Fruit fly (Drosophila melanogaster) whole organism, embryonic: Measurements from ENCODE around the gene CG2120.

ENCODE experiments used
- Ada2b ChIP-seq: fragments of 200-800 bp; sonication (Bioruptor generic); IDR thresholded peaks from 2 replicates; pipeline ENCODE4 v1.3.6; 2022; ENCODE audit warnings: missing biosample characterization, missing genetic modification characterization
- Blimp-1 ChIP-seq: fragments of 200-800 bp; sonication (Bioruptor generic); optimal IDR thresholded peaks from 3 replicates; lab custom pipeline; 2018; ENCODE audit warnings: missing biosample characterization, missing genetic modification characterization, mild to moderate bottlenecking, moderate library complexity, missing genetic modification reagents
- CG1024 ChIP-seq: fragments of 200-800 bp; sonication (Bioruptor generic); IDR thresholded peaks from 2 replicates; pipeline ENCODE4 v1.3.6; 2022; ENCODE audit warnings: missing biosample characterization, missing genetic modification characterization
- CG10267 ChIP-seq: fragments of 200-800 bp; sonication (Bioruptor generic); optimal IDR thresholded peaks from 2 replicates; lab custom pipeline; 2018; ENCODE audit warnings: missing biosample characterization, mild to moderate bottlenecking, missing genetic modification characterization, moderate library complexity
- CG11247 ChIP-seq: fragments of 200-800 bp; sonication (Bioruptor generic); IDR thresholded peaks from 2 replicates; pipeline ENCODE4 v1.3.6; 2022; ENCODE audit warnings: missing biosample characterization, missing genetic modification characterization
- CG11560 ChIP-seq: fragments of 200-800 bp; sonication (Bioruptor generic); IDR thresholded peaks from 3 replicates; pipeline ENCODE4 v1.3.6; 2022; ENCODE audit warnings: missing biosample characterization, missing genetic modification characterization
- CG13624 ChIP-seq: fragments of 200-800 bp; sonication (Bioruptor generic); optimal IDR thresholded peaks from 2 replicates; lab custom pipeline; 2016; ENCODE audit warnings: missing biosample characterization, missing genetic modification characterization
- CG13894 ChIP-seq: fragments of 200-800 bp; sonication (Bioruptor generic); optimal IDR thresholded peaks from 3 replicates; lab custom pipeline; 2018; ENCODE audit warnings: missing biosample characterization, mild to moderate bottlenecking, missing genetic modification characterization, moderate library complexity
- CG14441 ChIP-seq: fragments of 200-800 bp; sonication (Bioruptor generic); IDR thresholded peaks from 2 replicates; pipeline ENCODE4 v1.3.6; 2022; ENCODE audit warnings: missing biosample characterization, missing genetic modification characterization
- CG2199 ChIP-seq: fragments of 200-800 bp; sonication (Bioruptor generic); IDR thresholded peaks from 3 replicates; pipeline ENCODE4 v1.3.6; 2022; ENCODE audit warnings: missing biosample characterization, missing genetic modification characterization
- CG31224 ChIP-seq: fragments of 200-800 bp; sonication (Bioruptor generic); IDR thresholded peaks from 2 replicates; pipeline ENCODE4 v1.3.6; 2022; ENCODE audit warnings: missing biosample characterization, missing genetic modification characterization
- CG33213 ChIP-seq: fragments of 200-800 bp; sonication (Bioruptor generic); optimal IDR thresholded peaks from 3 replicates; lab custom pipeline; 2016; ENCODE audit warnings: missing biosample characterization, missing genetic modification characterization
- CG4360 ChIP-seq: fragments of 200-800 bp; sonication (Bioruptor generic); IDR thresholded peaks from 2 replicates; pipeline ENCODE4 v1.3.6; 2022; ENCODE audit warnings: missing biosample characterization, missing genetic modification characterization
- CG6813 ChIP-seq: fragments of 200-800 bp; sonication (Bioruptor generic); optimal IDR thresholded peaks from 2 replicates; lab custom pipeline; 2017; ENCODE audit warnings: missing biosample characterization, missing genetic modification characterization, mild to moderate bottlenecking, moderate library complexity, missing genetic modification reagents
- CG7963 ChIP-seq: fragments of 200-800 bp; sonication (Bioruptor generic); IDR thresholded peaks from 3 replicates; pipeline ENCODE4 v1.3.6; 2022; ENCODE audit warnings: missing biosample characterization, missing genetic modification characterization; ENCODE audit not compliant: partially characterized antibody
- CG9727 ChIP-seq: fragments of 200-800 bp; sonication (Bioruptor generic); optimal IDR thresholded peaks from 3 replicates; lab custom pipeline; 2017; ENCODE audit warnings: missing biosample characterization, mild to moderate bottlenecking, missing genetic modification characterization
- D ChIP-seq, 2 experiments: fragments of 200-800 bp in 1 of 2; fragments of >200 bp in 1 of 2; sonication (Bioruptor generic) in 1 of 2; optimal IDR thresholded peaks; 2 replicates in 1 of 2; 3 replicates in 1 of 2; lab custom pipeline; 2017; ENCODE audit warnings: mild to moderate bottlenecking in 1 of 2, missing biosample characterization in 1 of 2, missing genetic modification characterization in 1 of 2, missing genetic modification reagents in 1 of 2
- Gsc ChIP-seq: fragments of 200-800 bp; sonication (Bioruptor generic); IDR thresholded peaks from 2 replicates; pipeline ENCODE4 v1.3.6; 2022; ENCODE audit warnings: missing biosample characterization, missing genetic modification characterization
- Hmr ChIP-seq: fragments of 200-800 bp; sonication (Bioruptor generic); optimal IDR thresholded peaks from 3 replicates; lab custom pipeline; 2017; ENCODE audit warnings: mild to moderate bottlenecking, missing biosample characterization, missing genetic modification reagents, missing genetic modification characterization
- Kr ChIP-seq: fragments of 200-800 bp; sonication (Bioruptor generic); optimal IDR thresholded peaks from 2 replicates; lab custom pipeline; 2017; ENCODE audit warnings: missing biosample characterization, mild to moderate bottlenecking, missing genetic modification characterization
- Lhr ChIP-seq: fragments of 200-800 bp; sonication (Bioruptor generic); optimal IDR thresholded peaks from 3 replicates; lab custom pipeline; 2017; ENCODE audit warnings: mild to moderate bottlenecking, missing biosample characterization, missing genetic modification reagents, missing genetic modification characterization
- Lpt ChIP-seq: fragments of >200 bp; optimal IDR thresholded peaks from 2 replicates; lab custom pipeline; 2018; ENCODE audit warnings: missing biosample characterization, missing genetic modification characterization
- MESR4 ChIP-seq: fragments of 200-800 bp; sonication (Bioruptor generic); optimal IDR thresholded peaks from 2 replicates; lab custom pipeline; 2018; ENCODE audit warnings: missing biosample characterization, mild to moderate bottlenecking, missing genetic modification characterization, moderate library complexity
- NfI ChIP-seq: fragments of 200-800 bp; sonication (Bioruptor generic); optimal IDR thresholded peaks from 3 replicates; lab custom pipeline; 2018; ENCODE audit warnings: missing biosample characterization, mild to moderate bottlenecking, missing genetic modification characterization, moderate library complexity
- Optix ChIP-seq: fragments of 200-800 bp; sonication (Bioruptor generic); IDR thresholded peaks from 3 replicates; pipeline ENCODE4 v1.3.6; 2022; ENCODE audit warnings: missing biosample characterization, missing genetic modification characterization
- PHDP ChIP-seq: fragments of 200-800 bp; sonication (Bioruptor generic); optimal IDR thresholded peaks from 3 replicates; lab custom pipeline; 2018; ENCODE audit warnings: missing biosample characterization, mild to moderate bottlenecking, missing genetic modification characterization, moderate library complexity
- Side ChIP-seq: fragments of 200-800 bp; sonication (Bioruptor generic); optimal IDR thresholded peaks from 2 replicates; lab custom pipeline; 2016; ENCODE audit warnings: missing biosample characterization, missing genetic modification characterization
- Spps ChIP-seq: fragments of 200-800 bp; sonication (Bioruptor generic); optimal IDR thresholded peaks from 2 replicates; lab custom pipeline; 2018; ENCODE audit warnings: missing biosample characterization, mild to moderate bottlenecking, missing genetic modification characterization
- Sry-β ChIP-seq: fragments of 200-800 bp; sonication (Bioruptor generic); optimal IDR thresholded peaks from 2 replicates; lab custom pipeline; 2018; ENCODE audit warnings: missing biosample characterization, mild to moderate bottlenecking, missing genetic modification characterization, moderate library complexity
- ase ChIP-seq: fragments of 200-800 bp; sonication (Bioruptor generic); IDR thresholded peaks from 3 replicates; pipeline ENCODE4 v1.3.6; 2022; ENCODE audit warnings: missing biosample characterization, missing genetic modification characterization
- br ChIP-seq: fragments of >200 bp; optimal IDR thresholded peaks from 2 replicates; lab custom pipeline; 2017
- disco-r ChIP-seq: fragments of 200-800 bp; sonication (Bioruptor generic); optimal IDR thresholded peaks from 2 replicates; lab custom pipeline; 2016; ENCODE audit warnings: missing biosample characterization, missing genetic modification characterization
- emc ChIP-seq: fragments of 200-800 bp; sonication (Bioruptor generic); optimal IDR thresholded peaks from 2 replicates; lab custom pipeline; 2016; ENCODE audit warnings: missing biosample characterization, missing genetic modification characterization
- esg ChIP-seq: fragments of 200-800 bp; sonication (Bioruptor generic); conservative IDR thresholded peaks from 2 replicates; pipeline ENCODE4 v1.3.6; 2022; ENCODE audit warnings: missing biosample characterization, missing genetic modification characterization
- gcm ChIP-seq: fragments of 200-800 bp; sonication (Bioruptor generic); optimal IDR thresholded peaks from 2 replicates; lab custom pipeline; 2019; ENCODE audit warnings: missing biosample characterization, mild to moderate bottlenecking, missing genetic modification characterization, moderate library complexity
- ham ChIP-seq: fragments of 200-800 bp; sonication (Bioruptor generic); IDR thresholded peaks from 2 replicates; pipeline ENCODE4 v1.3.6; 2022; ENCODE audit warnings: missing biosample characterization, missing genetic modification characterization
- knrl ChIP-seq: fragments of 200-800 bp; sonication (Bioruptor generic); IDR thresholded peaks from 3 replicates; pipeline ENCODE4 v1.3.6; 2022; ENCODE audit warnings: missing biosample characterization, missing genetic modification characterization; ENCODE audit not compliant: partially characterized antibody
- lbe ChIP-seq: fragments of 200-800 bp; sonication (Bioruptor generic); optimal IDR thresholded peaks from 2 replicates; lab custom pipeline; 2016; ENCODE audit warnings: missing biosample characterization, mild to moderate bottlenecking, missing genetic modification characterization
- luna ChIP-seq: fragments of 200-800 bp; sonication (Bioruptor generic); optimal IDR thresholded peaks from 2 replicates; lab custom pipeline; 2016; ENCODE audit warnings: missing biosample characterization, missing genetic modification characterization
- nom ChIP-seq: fragments of 200-800 bp; sonication (Bioruptor generic); optimal IDR thresholded peaks from 2 replicates; lab custom pipeline; 2017; ENCODE audit warnings: missing biosample characterization, missing genetic modification characterization, mild to moderate bottlenecking, moderate library complexity, missing genetic modification reagents
- peb ChIP-seq: fragments of 200-800 bp; sonication (Bioruptor generic); IDR thresholded peaks from 2 replicates; pipeline ENCODE4 v1.3.6; 2022; ENCODE audit warnings: missing biosample characterization, missing genetic modification characterization
- pnt ChIP-seq: fragments of 200-800 bp; sonication (Bioruptor generic); optimal IDR thresholded peaks from 3 replicates; lab custom pipeline; 2016; ENCODE audit warnings: missing biosample characterization, missing genetic modification characterization
- seq ChIP-seq: fragments of 200-800 bp; sonication (Bioruptor generic); IDR thresholded peaks from 2 replicates; pipeline ENCODE4 v1.3.6; 2022; ENCODE audit warnings: missing biosample characterization, missing genetic modification characterization
- sisA ChIP-seq: fragments of 200-800 bp; sonication (Bioruptor generic); IDR thresholded peaks from 2 replicates; pipeline ENCODE4 v1.3.6; 2022; ENCODE audit warnings: missing biosample characterization, missing genetic modification characterization
- sug ChIP-seq: fragments of 200-800 bp; optimal IDR thresholded peaks from 2 replicates; lab custom pipeline; 2019; ENCODE audit warnings: missing biosample characterization, mild to moderate bottlenecking, missing genetic modification characterization, moderate library complexity
- tap ChIP-seq: fragments of 200-800 bp; optimal IDR thresholded peaks from 3 replicates; lab custom pipeline; 2019; ENCODE audit warnings: missing biosample characterization, mild to moderate bottlenecking, missing genetic modification characterization, moderate library complexity
- unc-4 ChIP-seq: fragments of 200-800 bp; sonication (Bioruptor generic); IDR thresholded peaks from 2 replicates; pipeline ENCODE4 v1.3.6; 2022; ENCODE audit warnings: missing biosample characterization, missing genetic modification characterization; ENCODE audit not compliant: partially characterized antibody
- vfl ChIP-seq: fragments of 200-800 bp; sonication (Bioruptor generic); optimal IDR thresholded peaks from 2 replicates; lab custom pipeline; 2016; ENCODE audit warnings: missing biosample characterization, missing genetic modification characterization
- wdn ChIP-seq: fragments of 200-800 bp; sonication (Bioruptor generic); IDR thresholded peaks from 2 replicates; pipeline ENCODE4 v1.3.6; 2022; ENCODE audit warnings: missing biosample characterization, missing genetic modification characterization
- wek ChIP-seq: fragments of 200-800 bp; sonication (Bioruptor generic); optimal IDR thresholded peaks from 3 replicates; lab custom pipeline; 2018; ENCODE audit warnings: missing biosample characterization, mild to moderate bottlenecking, missing genetic modification characterization, moderate library complexity

The CG2120 gene

dm6 chrX:8157294-8157693, 21.7 kb downstream of the CG2120 start, which contains the start of the genes Traf6 and GIIIspla2 (continued):
- TF ChIP-seq Lpt (GFP tag; lab: Kevin White, UChicago), result no peak
- TF ChIP-seq Gsc, result peak; percentile 37; the same call in 1 of the 2 replicates
- 0 out of 3 replicates have a peak, but pooled peaks have one; percentile 37 for TF ChIP-seq CG11560 (tag; lab: Robert Waterston, UW)
- peak; percentile 59; the same call in 1 of the 2 replicates for TF ChIP-seq wdn (GFP tag; lab: Robert Waterston, UW)
- peak; percentile 68 for TF ChIP-seq nom (GFP tag; lab: Kevin White, UChicago)
- peak; percentile 80 for TF ChIP-seq PHDP (tag; lab: Kevin White, UChicago)
- peak; percentile 63 for TF ChIP-seq CG11247 (GFP tag; lab: Robert Waterston, UW)
- TF ChIP-seq CG33213, result peak; percentile 68
- no peak for TF ChIP-seq D (optimal IDR thresholded peaks at IDR 0.05; lab: Kevin White, UChicago)
- TF ChIP-seq D (GFP tag; optimal IDR thresholded peaks at IDR 0.05; lab: Kevin White, UChicago), result peak; percentile 51
- TF ChIP-seq CG14441, result peak; percentile 78
- TF ChIP-seq wek, result peak; percentile 52
- TF ChIP-seq sug, result peak; percentile 84
- TF ChIP-seq pnt (GFP tag; lab: Kevin White, UChicago), result peak; percentile 49
- TF ChIP-seq CG13624 (GFP tag; lab: Kevin White, UChicago), result peak; percentile 56
- TF ChIP-seq seq (GFP tag; lab: Robert Waterston, UW), result peak; percentile 56
- peak; percentile 76 for TF ChIP-seq sisA (GFP tag; lab: Robert Waterston, UW)
- peak; percentile 40 for TF ChIP-seq gcm (GFP tag; lab: Kevin White, UChicago)
- TF ChIP-seq tap (tag; lab: Kevin White, UChicago), result peak; percentile 20
- TF ChIP-seq luna (GFP tag; lab: Kevin White, UChicago), result no peak
- TF ChIP-seq esg (GFP tag; lab: Robert Waterston, UW), result peak; percentile 56
- peak; percentile 72 for TF ChIP-seq CG31224 (GFP tag; lab: Robert Waterston, UW)
- peak; percentile 32 for TF ChIP-seq Spps (tag; lab: Kevin White, UChicago)
- peak; percentile 80 for TF ChIP-seq NfI
- peak; percentile 45; the same call in 1 of the 2 replicates for TF ChIP-seq peb (GFP tag; lab: Robert Waterston, UW)
- peak; percentile 33; the same call in 1 of the 2 replicates for TF ChIP-seq ham (GFP tag; lab: Robert Waterston, UW)
- no peak for TF ChIP-seq CG6813 (GFP tag; lab: Kevin White, UChicago)
- TF ChIP-seq lbe (GFP tag; lab: Kevin White, UChicago), result peak; percentile 60
- TF ChIP-seq CG10267 (tag; lab: Kevin White, UChicago), result peak; percentile 95
- TF ChIP-seq Optix (GFP tag; lab: Robert Waterston, UW), result peak; percentile 62; the same call in 2 of the 3 replicates
- TF ChIP-seq MESR4, result peak; percentile 57
- no peak for TF ChIP-seq Hmr (GFP tag; lab: Kevin White, UChicago)
- TF ChIP-seq CG4360 (GFP tag; lab: Robert Waterston, UW), result no peak
- TF ChIP-seq emc (GFP tag; lab: Kevin White, UChicago), result peak; percentile 21
- TF ChIP-seq ase, result peak; percentile 55; the same call in 1 of the 3 replicates
- peak; percentile 68; the same call in 1 of the 3 replicates for TF ChIP-seq CG2199
- TF ChIP-seq Sry-β, result no peak
- TF ChIP-seq knrl, result peak; percentile 50; the same call in 1 of the 3 replicates
- TF ChIP-seq CG9727 (GFP tag; lab: Kevin White, UChicago), result peak; percentile 62
- TF ChIP-seq disco-r, result peak; percentile 31
- peak; percentile 52 for TF ChIP-seq Side (GFP tag; lab: Kevin White, UChicago)
- TF ChIP-seq br (lab: Kevin White, UChicago), result no peak
- TF ChIP-seq CG1024 (GFP tag; lab: Robert Waterston, UW), result peak; percentile 27; the same call in 1 of the 2 replicates
- no peak for TF ChIP-seq CG13894 (tag; lab: Kevin White, UChicago)
- peak; percentile 54 for TF ChIP-seq Lhr (GFP tag; lab: Kevin White, UChicago)
- no peak for TF ChIP-seq Kr (GFP tag; lab: Kevin White, UChicago)
- TF ChIP-seq unc-4, result 0 out of 2 replicates have a peak, but pooled peaks have one; percentile 25
- TF ChIP-seq Blimp-1, result no peak
- TF ChIP-seq vfl (GFP tag; lab: Kevin White, UChicago), result peak; percentile 59
- no peak for TF ChIP-seq CG7963
- TF ChIP-seq Ada2b (GFP tag; lab: Robert Waterston, UW), result peak; percentile 65
